Worm (Caenorhabditis elegans) whole organism, late embryonic: ENCODE results near the gene alh-6.

Experiments used
- K02D7.2 ChIP-seq: sonication (generic microtip); optimal IDR thresholded peaks from 2 replicates; lab custom pipeline; 2017; ENCODE audit warnings: mild to moderate bottlenecking, missing genetic modification characterization, missing compliant biosample characterization
- Y22D7AL.16 ChIP-seq: sonication (generic microtip); optimal IDR thresholded peaks from 2 replicates; lab custom pipeline; 2016; ENCODE audit warnings: missing genetic modification characterization, missing compliant biosample characterization
- ahr-1 ChIP-seq: sonication (generic microtip); optimal IDR thresholded peaks from 2 replicates; lab custom pipeline; 2016; ENCODE audit warnings: missing genetic modification characterization, missing compliant biosample characterization
- ceh-14 ChIP-seq: sonication (generic microtip); optimal IDR thresholded peaks from 2 replicates; lab custom pipeline; 2016; ENCODE audit warnings: missing genotype, missing genetic modification characterization, missing compliant biosample characterization
- ceh-19 ChIP-seq: fragments of 200-800 bp; sonication (Bioruptor generic); optimal IDR thresholded peaks from 2 replicates; lab custom pipeline; 2018; ENCODE audit warnings: mild to moderate bottlenecking, missing genetic modification characterization, missing compliant biosample characterization
- ceh-2 ChIP-seq: sonication (generic microtip); optimal IDR thresholded peaks from 2 replicates; lab custom pipeline; 2016; ENCODE audit warnings: missing genotype, missing genetic modification characterization, missing compliant biosample characterization
- ceh-22 ChIP-seq: sonication (generic microtip); optimal IDR thresholded peaks from 2 replicates; lab custom pipeline; 2017; ENCODE audit warnings: missing biosample characterization, missing genetic modification characterization
- ceh-24 ChIP-seq: sonication (generic microtip); optimal IDR thresholded peaks from 2 replicates; lab custom pipeline; 2016; ENCODE audit warnings: mild to moderate bottlenecking, missing genetic modification characterization, missing compliant biosample characterization
- ceh-30 ChIP-seq: fragments of 150-350 bp; optimal IDR thresholded peaks from 2 replicates; lab custom pipeline; 2014; ENCODE audit warnings: missing biosample characterization, missing genetic modification characterization
- ceh-34 ChIP-seq: sonication (generic microtip); optimal IDR thresholded peaks from 2 replicates; lab custom pipeline; 2016; ENCODE audit warnings: mild to moderate bottlenecking, missing genetic modification characterization, missing compliant biosample characterization
- ceh-48 ChIP-seq: sonication (generic microtip); optimal IDR thresholded peaks from 2 replicates; lab custom pipeline; 2016; ENCODE audit warnings: missing genetic modification characterization, inconsistent platforms, missing compliant biosample characterization
- ceh-9 ChIP-seq: sonication (generic microtip); optimal IDR thresholded peaks from 2 replicates; lab custom pipeline; 2016; ENCODE audit warnings: mild to moderate bottlenecking, missing genetic modification characterization, inconsistent platforms, missing compliant biosample characterization
- dmd-4 ChIP-seq: sonication (generic microtip); optimal IDR thresholded peaks from 2 replicates; lab custom pipeline; 2016; ENCODE audit warnings: borderline replicate concordance, missing genetic modification characterization, missing compliant biosample characterization
- elt-2 ChIP-seq: sonication (generic microtip); optimal IDR thresholded peaks from 2 replicates; lab custom pipeline; 2016; ENCODE audit warnings: missing genetic modification reagents, missing genetic modification characterization, missing compliant biosample characterization
- elt-4 ChIP-seq: sonication (generic microtip); optimal IDR thresholded peaks from 2 replicates; lab custom pipeline; 2016; ENCODE audit warnings: missing genetic modification characterization, missing compliant biosample characterization
- eyg-1 ChIP-seq: sonication (generic microtip); optimal IDR thresholded peaks from 2 replicates; lab custom pipeline; 2016; ENCODE audit warnings: missing genotype, missing genetic modification characterization, missing compliant biosample characterization
- fax-1 ChIP-seq: sonication (generic microtip); optimal IDR thresholded peaks from 2 replicates; lab custom pipeline; 2016; ENCODE audit warnings: missing genotype, missing genetic modification characterization, missing compliant biosample characterization
- fkh-10 ChIP-seq: fragments of 150-350 bp; optimal IDR thresholded peaks from 2 replicates; lab custom pipeline; 2014; ENCODE audit warnings: missing biosample characterization, missing genetic modification reagents, missing genetic modification characterization
- gmeb-2 ChIP-seq: sonication (generic microtip); optimal IDR thresholded peaks from 2 replicates; lab custom pipeline; 2016; ENCODE audit warnings: missing genetic modification characterization, inconsistent platforms, missing compliant biosample characterization
- hlh-15 ChIP-seq: sonication (generic microtip); optimal IDR thresholded peaks from 2 replicates; lab custom pipeline; 2016; ENCODE audit warnings: missing genetic modification characterization, missing compliant biosample characterization
- hlh-6 ChIP-seq: sonication (generic microtip); optimal IDR thresholded peaks from 2 replicates; lab custom pipeline; 2016; ENCODE audit warnings: missing genotype, missing genetic modification characterization, missing compliant biosample characterization
- hlh-8 ChIP-seq: sonication (generic microtip); optimal IDR thresholded peaks from 2 replicates; lab custom pipeline; 2016; ENCODE audit warnings: missing genotype, missing genetic modification characterization, missing compliant biosample characterization
- mec-3 ChIP-seq: sonication (generic microtip); optimal IDR thresholded peaks from 2 replicates; lab custom pipeline; 2016; ENCODE audit warnings: borderline replicate concordance, missing genetic modification characterization, missing compliant biosample characterization
- nfya-1 ChIP-seq: sonication (generic microtip); optimal IDR thresholded peaks from 2 replicates; lab custom pipeline; 2017; ENCODE audit warnings: missing genetic modification characterization, mild to moderate bottlenecking, missing compliant biosample characterization, antibody characterized with exemption, moderate library complexity
- pag-3 ChIP-seq: sonication (generic microtip); optimal IDR thresholded peaks from 2 replicates; lab custom pipeline; 2016; ENCODE audit warnings: missing compliant biosample characterization, missing genetic modification characterization, borderline replicate concordance
- pax-1 ChIP-seq: fragments of 150-350 bp; optimal IDR thresholded peaks from 2 replicates; lab custom pipeline; 2014; ENCODE audit warnings: missing biosample characterization, missing genetic modification characterization
- pha-2 ChIP-seq: sonication (generic microtip); optimal IDR thresholded peaks from 2 replicates; lab custom pipeline; 2017; ENCODE audit warnings: mild to moderate bottlenecking, missing genetic modification characterization, missing compliant biosample characterization
- pha-4 ChIP-seq: fragments of 150-350 bp; optimal IDR thresholded peaks from 2 replicates; lab custom pipeline; 2018; ENCODE audit warnings: missing biosample characterization, missing genetic modification reagents, missing genetic modification characterization
- pqm-1 ChIP-seq: sonication (generic microtip); optimal IDR thresholded peaks from 2 replicates; lab custom pipeline; 2016; ENCODE audit warnings: missing genetic modification characterization, missing compliant biosample characterization
- pros-1 ChIP-seq: fragments of 150-350 bp; optimal IDR thresholded peaks from 2 replicates; lab custom pipeline; 2014; ENCODE audit warnings: missing biosample characterization, missing genetic modification reagents, missing genetic modification characterization
- ref-2 ChIP-seq: sonication (generic microtip); optimal IDR thresholded peaks from 2 replicates; lab custom pipeline; 2016; ENCODE audit warnings: missing genetic modification characterization, missing compliant biosample characterization
- rnt-1 ChIP-seq: sonication (generic microtip); optimal IDR thresholded peaks from 2 replicates; lab custom pipeline; 2016; ENCODE audit warnings: missing genetic modification characterization, missing compliant biosample characterization
- sdc-2 ChIP-seq: sonication (generic microtip); optimal IDR thresholded peaks from 2 replicates; lab custom pipeline; 2016; ENCODE audit warnings: missing genotype, missing genetic modification characterization, missing compliant biosample characterization
- sox-2 ChIP-seq: fragments of 200-800 bp; sonication (Bioruptor generic); IDR thresholded peaks from 2 replicates; pipeline ENCODE4 v1.3.6; 2022; ENCODE audit warnings: missing genetic modification reagents, missing genetic modification characterization, missing compliant biosample characterization
- sox-4 ChIP-seq: sonication (generic microtip); optimal IDR thresholded peaks from 2 replicates; lab custom pipeline; 2017; ENCODE audit warnings: mild to moderate bottlenecking, missing genetic modification characterization, inconsistent platforms, missing compliant biosample characterization
- syd-9 ChIP-seq: sonication (generic microtip); optimal IDR thresholded peaks from 2 replicates; lab custom pipeline; 2016; ENCODE audit warnings: mild to moderate bottlenecking, missing genetic modification characterization, moderate library complexity, missing compliant biosample characterization
- tbx-2 ChIP-seq: sonication (generic microtip); optimal IDR thresholded peaks from 2 replicates; lab custom pipeline; 2016; ENCODE audit warnings: missing genetic modification characterization, missing compliant biosample characterization
- tbx-7 ChIP-seq: sonication (generic microtip); optimal IDR thresholded peaks from 2 replicates; lab custom pipeline; 2016; ENCODE audit warnings: missing genotype, missing genetic modification characterization, missing compliant biosample characterization
- ttx-3 ChIP-seq: sonication (generic microtip); optimal IDR thresholded peaks from 2 replicates; lab custom pipeline; 2016; ENCODE audit warnings: missing genetic modification reagents, missing genetic modification characterization, missing compliant biosample characterization
- unc-3 ChIP-seq, 2 experiments: fragments of 200-800 bp in 1 of 2; sonication (Bioruptor generic) in 1 of 2; sonication (generic microtip) in 1 of 2; conservative IDR thresholded peaks in 1 of 2; optimal IDR thresholded peaks in 1 of 2; 2 replicates each; pipeline versions ENCODE4 v1.3.6 to Lab custom; 2016 to 2022; ENCODE audit warnings: missing compliant biosample characterization in 2 of 2, missing genetic modification characterization in 2 of 2, missing genetic modification reagents in 1 of 2
- unc-55 ChIP-seq: sonication (generic microtip); optimal IDR thresholded peaks from 2 replicates; lab custom pipeline; 2017; ENCODE audit warnings: missing biosample characterization, missing genetic modification reagents, missing genetic modification characterization
- unc-86 ChIP-seq: sonication (generic microtip); optimal IDR thresholded peaks from 2 replicates; lab custom pipeline; 2016; ENCODE audit warnings: missing genetic modification characterization, missing compliant biosample characterization
- ztf-16 ChIP-seq: sonication (generic microtip); optimal IDR thresholded peaks from 2 replicates; lab custom pipeline; 2017; ENCODE audit warnings: missing genetic modification characterization, missing compliant biosample characterization

The alh-6 gene

DNA sequence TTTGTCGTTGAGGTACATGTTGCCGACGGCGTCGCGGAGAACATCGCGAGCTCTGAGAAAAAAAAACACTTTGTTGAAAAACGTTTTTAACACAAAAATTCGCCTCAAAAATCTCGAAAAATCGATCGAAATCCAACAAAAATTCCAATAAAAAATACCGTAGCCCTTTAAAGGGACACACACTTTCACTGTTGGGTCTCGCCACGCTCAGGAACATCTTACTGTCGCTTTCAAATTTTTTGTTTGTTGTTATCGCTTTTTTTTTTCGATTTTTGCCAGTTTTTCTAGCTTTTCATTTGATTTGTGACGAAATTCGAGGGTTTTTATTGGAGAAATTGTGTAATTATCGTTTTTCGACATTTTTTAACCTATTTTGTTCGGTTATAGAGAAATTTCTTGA, 3.4 kb downstream of the alh-6 start:
- TF ChIP-seq pros-1 (tag; lab: Kevin White, UChicago): no peak
- no peak for TF ChIP-seq fkh-10 (GFP tag; lab: Kevin White, UChicago)
- TF ChIP-seq unc-55 (GFP tag; lab: Kevin White, UChicago): no peak
- TF ChIP-seq hlh-8 (tag; lab: Kevin White, UChicago): no peak
- TF ChIP-seq rnt-1 (tag; lab: Kevin White, UChicago): no peak
- no peak for TF ChIP-seq unc-86 (tag; lab: Kevin White, UChicago)
- no peak for TF ChIP-seq sox-4 (tag; lab: Kevin White, UChicago)
- no peak for TF ChIP-seq ztf-16
- no peak for TF ChIP-seq dmd-4
- TF ChIP-seq pha-4 (tag; lab: Kevin White, UChicago): no peak
- TF ChIP-seq pqm-1: no peak
- TF ChIP-seq sox-2 (GFP tag; lab: Robert Waterston, UW): no peak
- no peak for TF ChIP-seq ceh-9
- no peak for TF ChIP-seq ceh-2 (tag; lab: Kevin White, UChicago)
- TF ChIP-seq ceh-24 (tag; lab: Kevin White, UChicago): no peak
- TF ChIP-seq ahr-1: no peak
- TF ChIP-seq mec-3 (tag; lab: Kevin White, UChicago): no peak
- TF ChIP-seq, all 69 proteins: peak for 0

DNA sequence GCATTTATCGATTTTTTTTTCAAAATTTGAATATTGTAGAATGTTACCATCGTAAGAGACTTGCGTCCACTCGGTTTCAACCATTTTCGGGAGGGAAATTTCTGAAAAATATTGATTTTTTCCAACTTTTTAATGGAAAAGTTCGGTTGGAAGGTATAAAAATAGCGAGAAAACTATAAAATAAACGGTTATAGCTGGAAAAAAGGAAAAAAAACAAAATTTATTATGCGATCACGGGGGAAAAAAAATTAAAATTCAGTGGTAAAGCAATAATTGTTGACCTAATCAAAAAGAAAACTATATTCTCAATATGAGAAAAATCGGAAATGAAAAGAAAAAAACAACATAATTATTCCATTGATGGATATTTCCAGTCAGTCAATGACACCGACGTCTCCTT, 3.9 kb downstream of the alh-6 start, which contains the start of gene emc-2:
Gene emc-2 (minus strand): TSS at position 101 of the 400 bp plus-strand sequence.
- TF ChIP-seq ceh-19 (GFP tag; lab: Kevin White, UChicago) (no peak), ceh-14 (tag; lab: Kevin White, UChicago) (no peak), eyg-1 (no peak), ceh-9 (no peak), hlh-6 (tag; lab: Kevin White, UChicago) (no peak), ceh-34 (no peak), ceh-2 (tag; lab: Kevin White, UChicago) (no peak), elt-2 (no peak), gmeb-2 (tag; lab: Kevin White, UChicago) (no peak), ceh-30 (tag; lab: Kevin White, UChicago) (no peak), K02D7.2 (tag; lab: Kevin White, UChicago) (no peak), pha-2 (tag; lab: Kevin White, UChicago) (no peak), ttx-3 (tag; lab: Kevin White, UChicago) (no peak), hlh-8 (tag; lab: Kevin White, UChicago) (no peak), ceh-22 (no peak)

DNA sequence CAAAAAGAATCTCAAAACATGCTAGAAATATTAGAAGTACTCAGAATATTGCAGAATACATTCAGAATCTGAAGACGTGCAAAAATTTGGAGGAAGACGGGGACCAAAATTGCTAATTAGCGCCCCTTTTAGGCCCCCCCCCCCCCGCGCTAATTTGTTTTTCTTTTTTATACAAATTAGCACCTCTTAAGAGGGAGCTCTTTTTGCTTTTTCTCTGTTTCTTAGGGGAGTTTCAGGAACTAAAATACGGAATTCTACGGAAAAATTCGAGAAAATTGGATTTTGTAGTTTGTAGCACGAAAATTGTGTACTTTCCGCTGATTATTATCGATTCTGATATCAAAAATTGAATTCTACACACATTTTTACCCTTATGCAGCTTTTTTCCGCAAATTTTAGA, 8.4 kb downstream of the alh-6 start, which contains the start of gene glb-31:
Gene glb-31 (minus strand): TSS at position 101 of the 400 bp plus-strand sequence.
- TF ChIP-seq ahr-1 (no peak), pag-3 (tag; lab: Kevin White, UChicago) (no peak), fax-1 (tag; lab: Kevin White, UChicago) (no peak), pax-1 (tag; lab: Kevin White, UChicago) (no peak), hlh-6 (tag; lab: Kevin White, UChicago) (no peak), elt-4 (no peak), ceh-48 (tag; lab: Kevin White, UChicago) (no peak)

DNA sequence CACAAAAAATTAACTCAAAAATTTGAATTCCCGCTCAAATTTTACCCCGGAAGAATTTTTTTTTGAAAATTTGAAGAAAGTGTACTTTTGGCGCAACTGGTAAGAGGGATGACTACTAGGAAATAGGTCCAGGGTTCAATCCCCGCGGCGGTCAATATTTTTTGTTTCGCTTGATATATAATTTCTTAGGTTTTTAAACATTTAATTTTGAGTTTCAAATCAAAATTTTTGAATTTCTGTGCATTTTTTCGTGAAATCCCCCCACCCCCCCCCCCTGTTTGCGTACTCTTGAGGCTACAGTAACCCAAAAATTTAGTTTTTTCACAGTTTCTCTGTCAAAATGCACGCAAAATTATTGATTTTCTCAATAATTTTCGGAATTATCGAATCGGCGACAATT, 11.8 kb downstream of the alh-6 start, which contains the start of gene Y57G7A.1:
Gene Y57G7A.1 (plus strand): TSS at position 301 of the 400 bp plus-strand sequence.
- TF ChIP-seq mec-3 (tag; lab: Kevin White, UChicago): no peak
- no peak for TF ChIP-seq pros-1 (tag; lab: Kevin White, UChicago)
- TF ChIP-seq tbx-2 (tag; lab: Kevin White, UChicago): no peak
- no peak for TF ChIP-seq unc-3 (GFP tag; conservative IDR thresholded peaks at IDR 0.05; lab: Robert Waterston, UW)
- no peak for TF ChIP-seq unc-3 (tag; optimal IDR thresholded peaks at IDR 0.05; lab: Kevin White, UChicago)
- no peak for TF ChIP-seq gmeb-2 (tag; lab: Kevin White, UChicago)
- TF ChIP-seq fkh-10 (GFP tag; lab: Kevin White, UChicago): no peak
- TF ChIP-seq hlh-8 (tag; lab: Kevin White, UChicago): no peak
- no peak for TF ChIP-seq Y22D7AL.16 (tag; lab: Kevin White, UChicago)
- TF ChIP-seq syd-9 (tag; lab: Kevin White, UChicago): no peak
- no peak for TF ChIP-seq tbx-7 (tag; lab: Kevin White, UChicago)
- TF ChIP-seq dmd-4: no peak
- no peak for TF ChIP-seq pax-1 (tag; lab: Kevin White, UChicago)
- TF ChIP-seq ref-2 (tag; lab: Kevin White, UChicago): no peak
- TF ChIP-seq hlh-15: no peak
- TF ChIP-seq pag-3 (tag; lab: Kevin White, UChicago): no peak
- no peak for TF ChIP-seq ahr-1
- TF ChIP-seq rnt-1 (tag; lab: Kevin White, UChicago): no peak
- TF ChIP-seq sdc-2 (tag; lab: Kevin White, UChicago): no peak
- no peak for TF ChIP-seq nfya-1
